Worm (Caenorhabditis elegans): ENCODE data around the gene K02A6.2.

DNA sequence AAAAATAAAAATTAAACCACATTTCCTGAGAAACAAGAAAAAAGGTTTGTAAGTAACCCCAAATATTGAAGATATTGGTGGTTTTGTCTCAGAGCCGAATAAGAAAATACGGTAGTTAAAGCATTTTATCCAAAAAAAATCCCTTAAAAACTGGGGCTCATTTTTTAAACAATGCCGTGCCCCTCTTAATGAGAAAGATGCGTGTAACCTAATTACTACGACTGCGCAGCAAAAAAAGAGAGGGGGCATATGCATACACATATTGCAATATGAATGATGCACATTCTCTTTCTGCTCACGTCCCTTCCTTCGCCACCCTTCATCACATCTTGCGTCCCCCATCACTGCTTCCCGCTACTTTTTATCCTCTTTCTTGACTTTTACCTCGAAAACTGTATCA, 43.3 kb upstream of the K02A6.2 start:
- TF ChIP-seq skn-1 (tag; optimal IDR thresholded peaks at IDR 0.05): no peak
- no peak for TF ChIP-seq aly-2 (tag; optimal IDR thresholded peaks at IDR 0.05)
- no peak for TF ChIP-seq mdl-1 (tag; optimal IDR thresholded peaks at IDR 0.05)
- no peak for TF ChIP-seq nhr-25 (tag; optimal IDR thresholded peaks at IDR 0.05)
- TF ChIP-seq jun-1 (tag; optimal IDR thresholded peaks at IDR 0.05): no peak
- no peak for TF ChIP-seq ztf-11 (tag; optimal IDR thresholded peaks at IDR 0.05)
- no peak for TF ChIP-seq lsy-12 (tag; optimal IDR thresholded peaks at IDR 0.05)
- TF ChIP-seq fkh-10 (GFP tag; optimal IDR thresholded peaks at IDR 0.05): no peak
- TF ChIP-seq elt-1 (tag; optimal IDR thresholded peaks at IDR 0.05): no peak

Data from whole organism, L3 larva.